Worm (Caenorhabditis elegans) whole organism, L4 larva: ENCODE data around the gene R148.3.

Experiments
- egl-27 ChIP-seq: sonication (generic microtip); optimal IDR thresholded peaks from 3 replicates; lab custom pipeline; 2017; ENCODE audit warnings: missing biosample characterization, missing genetic modification reagents, missing genetic modification characterization
- mdl-1 ChIP-seq, 2 experiments: fragments of 150-350 bp in 1 of 2; sonication (generic microtip) in 1 of 2; optimal IDR thresholded peaks; 2 replicates each; lab custom pipeline; 2014 to 2017; ENCODE audit warnings: missing biosample characterization in 2 of 2, missing genetic modification characterization in 2 of 2
- nhr-11 ChIP-seq: fragments of 150-350 bp; optimal IDR thresholded peaks from 2 replicates; lab custom pipeline; 2014; ENCODE audit warnings: missing biosample characterization, missing genetic modification characterization
- nhr-111 ChIP-seq: fragments of 200-800 bp; sonication (Bioruptor generic); optimal IDR thresholded peaks from 2 replicates; lab custom pipeline; 2018; ENCODE audit warnings: mild to moderate bottlenecking, missing genetic modification characterization, missing compliant biosample characterization
- nhr-48 ChIP-seq: sonication (generic microtip); optimal IDR thresholded peaks from 2 replicates; lab custom pipeline; 2016; ENCODE audit warnings: mild to moderate bottlenecking, missing genetic modification characterization, missing compliant biosample characterization
- unc-39 ChIP-seq: sonication (generic microtip); optimal IDR thresholded peaks from 2 replicates; lab custom pipeline; 2017; ENCODE audit warnings: missing biosample characterization, missing genetic modification characterization
- unc-62 ChIP-seq, 3 experiments: fragments of 150-350 bp in 1 of 3; sonication (generic microtip); optimal IDR thresholded peaks in 2 of 3; peaks in 1 of 3; 1 replicate in 1 of 3; 2 replicates in 2 of 3; lab custom pipeline; 2014 to 2017; ENCODE audit warnings: missing biosample characterization in 3 of 3, missing genetic modification characterization in 3 of 3, missing genetic modification reagents in 3 of 3, missing genotype in 1 of 3

ce11 chrIII:3199416-3199815 lies 24.3 kb downstream of the R148.3 start, which contains the start of gene heh-1:
- TF ChIP-seq nhr-111 (GFP tag; lab: Kevin White, UChicago) (no peak), mdl-1 (tag; optimal IDR thresholded peaks at IDR 0.05; lab: Kevin White, UChicago) (no peak), unc-62 (GFP tag; optimal IDR thresholded peaks at IDR 0.05 in 1 of 2; lab: Kevin White, UChicago) (no peak), unc-62 (tag; optimal IDR thresholded peaks at IDR 0.05; lab: Kevin White, UChicago) (no peak), unc-39 (tag; lab: Kevin White, UChicago) (no peak), nhr-11 (tag; lab: Kevin White, UChicago) (no peak), nhr-48 (tag; lab: Kevin White, UChicago) (no peak), egl-27 (no peak)
